Worm (Caenorhabditis elegans) whole organism, L4 larva: ENCODE measurements around the gene F31F6.2.

ENCODE experiments used
- F10B5.3 ChIP-seq: sonication (generic microtip); optimal IDR thresholded peaks from 2 replicates; lab custom pipeline; 2016; ENCODE audit warnings: mild to moderate bottlenecking, missing genetic modification characterization, missing compliant biosample characterization
- F37D6.2 ChIP-seq: sonication (generic microtip); optimal IDR thresholded peaks from 2 replicates; lab custom pipeline; 2016; ENCODE audit warnings: mild to moderate bottlenecking, missing genetic modification characterization, missing compliant biosample characterization
- R02D3.7 ChIP-seq: fragments of 150-350 bp; sonication (generic microtip); optimal IDR thresholded peaks from 3 replicates; lab custom pipeline; 2014; ENCODE audit warnings: missing biosample characterization, missing genetic modification characterization
- T20F7.1 ChIP-seq: fragments of 200-800 bp; sonication (Bioruptor generic); optimal IDR thresholded peaks from 2 replicates; lab custom pipeline; 2018; ENCODE audit warnings: mild to moderate bottlenecking, missing genetic modification characterization, missing compliant biosample characterization
- Y105C5A.15 ChIP-seq: fragments of 200-800 bp; sonication (Bioruptor generic); IDR thresholded peaks from 2 replicates; pipeline ENCODE4 v1.3.6; 2022; ENCODE audit warnings: missing genetic modification characterization, missing compliant biosample characterization
- ama-1 ChIP-seq: fragments of 150-350 bp; optimal IDR thresholded peaks from 2 replicates; lab custom pipeline; 2014; ENCODE audit warnings: inconsistent platforms, mixed read lengths
- arid-1 ChIP-seq: fragments of 200-800 bp; sonication (Bioruptor generic); conservative IDR thresholded peaks from 2 replicates; pipeline ENCODE4 v1.3.6; 2022; ENCODE audit warnings: missing genetic modification reagents, missing genetic modification characterization, missing compliant biosample characterization
- ceh-32 ChIP-seq: sonication (generic microtip); optimal IDR thresholded peaks from 2 replicates; lab custom pipeline; 2016; ENCODE audit warnings: mild to moderate bottlenecking, missing genetic modification characterization, missing compliant biosample characterization; ENCODE audit not compliant: poor library complexity
- ces-1 ChIP-seq: fragments of 150-350 bp; sonication (generic microtip); optimal IDR thresholded peaks from 4 replicates; lab custom pipeline; 2014; ENCODE audit warnings: missing biosample characterization, missing genetic modification reagents, missing genetic modification characterization
- ctbp-1 ChIP-seq: fragments of 200-800 bp; sonication (Bioruptor generic); IDR thresholded peaks from 2 replicates; pipeline ENCODE4 v1.3.6; 2022; ENCODE audit warnings: missing genetic modification reagents, missing genetic modification characterization, missing compliant biosample characterization
- daf-16 ChIP-seq, 3 experiments: sonication (generic microtip); optimal IDR thresholded peaks; 2 replicates each; lab custom pipeline; 2016 to 2017; ENCODE audit warnings: missing genetic modification characterization in 3 of 3, missing genetic modification reagents in 3 of 3, mild to moderate bottlenecking in 2 of 3, missing compliant biosample characterization in 2 of 3, missing biosample characterization in 1 of 3, moderate library complexity in 1 of 3
- dmd-6 ChIP-seq: fragments of 200-800 bp; sonication (Bioruptor generic); IDR thresholded peaks from 2 replicates; pipeline ENCODE4 v1.3.6; 2022; ENCODE audit warnings: missing genetic modification reagents, missing genetic modification characterization, missing compliant biosample characterization
- dve-1 ChIP-seq: sonication (generic microtip); optimal IDR thresholded peaks from 2 replicates; lab custom pipeline; 2017; ENCODE audit warnings: antibody characterized with exemption, mild to moderate bottlenecking, missing genetic modification characterization, missing compliant biosample characterization; ENCODE audit not compliant: insufficient read depth
- fkh-10 ChIP-seq: fragments of 150-350 bp; optimal IDR thresholded peaks from 2 replicates; lab custom pipeline; 2014; ENCODE audit warnings: missing biosample characterization, missing genetic modification reagents, missing genetic modification characterization
- fos-1 ChIP-seq: fragments of 150-350 bp; optimal IDR thresholded peaks from 2 replicates; lab custom pipeline; 2014; ENCODE audit warnings: missing biosample characterization, missing genetic modification characterization
- gei-8 ChIP-seq: fragments of 200-800 bp; sonication (Bioruptor generic); optimal IDR thresholded peaks from 2 replicates; lab custom pipeline; 2018; ENCODE audit warnings: mild to moderate bottlenecking, missing genetic modification characterization, missing compliant biosample characterization
- hif-1 ChIP-seq, 2 experiments: sonication (generic microtip); optimal IDR thresholded peaks; 2 replicates each; lab custom pipeline; 2016 to 2017; ENCODE audit warnings: missing compliant biosample characterization in 2 of 2, missing genetic modification characterization in 2 of 2, missing genetic modification reagents in 2 of 2, missing genotype in 2 of 2, mild to moderate bottlenecking in 1 of 2
- hlh-11 ChIP-seq: fragments of 200-800 bp; sonication (Bioruptor generic); optimal IDR thresholded peaks from 2 replicates; lab custom pipeline; 2018; ENCODE audit warnings: mild to moderate bottlenecking, missing genetic modification characterization, missing compliant biosample characterization
- hlh-30 ChIP-seq: sonication (generic microtip); optimal IDR thresholded peaks from 2 replicates; lab custom pipeline; 2017; ENCODE audit warnings: antibody characterized with exemption, mild to moderate bottlenecking, missing genetic modification characterization, missing compliant biosample characterization; ENCODE audit not compliant: insufficient read depth
- jun-1 ChIP-seq: fragments of 150-350 bp; optimal IDR thresholded peaks from 2 replicates; lab custom pipeline; 2014; ENCODE audit warnings: missing biosample characterization, missing genetic modification reagents, missing genetic modification characterization
- lin-13 ChIP-seq: fragments of 150-350 bp; optimal IDR thresholded peaks from 2 replicates; lab custom pipeline; 2014; ENCODE audit warnings: missing biosample characterization, missing genetic modification reagents, missing genetic modification characterization
- lin-29 ChIP-seq: fragments of 200-800 bp; sonication (Bioruptor generic); IDR thresholded peaks from 2 replicates; pipeline ENCODE4 v1.3.6; 2022; ENCODE audit warnings: missing genetic modification reagents, missing genetic modification characterization, missing compliant biosample characterization
- lin-38 ChIP-seq: fragments of 200-800 bp; sonication (Bioruptor generic); IDR thresholded peaks from 2 replicates; pipeline ENCODE4 v1.3.6; 2022; ENCODE audit warnings: missing genetic modification reagents, missing genetic modification characterization, missing compliant biosample characterization
- lin-39 ChIP-seq: fragments of 150-350 bp; optimal IDR thresholded peaks from 2 replicates; lab custom pipeline; 2014; ENCODE audit warnings: missing biosample characterization, missing genetic modification reagents, missing genetic modification characterization
- mdl-1 ChIP-seq, 2 experiments: fragments of 150-350 bp in 1 of 2; sonication (generic microtip) in 1 of 2; optimal IDR thresholded peaks; 2 replicates each; lab custom pipeline; 2014 to 2017; ENCODE audit warnings: missing biosample characterization in 2 of 2, missing genetic modification characterization in 2 of 2
- mep-1 ChIP-seq: fragments of 150-350 bp; sonication (generic microtip); optimal IDR thresholded peaks from 3 replicates; lab custom pipeline; 2014; ENCODE audit warnings: missing biosample characterization, missing genetic modification characterization
- mxl-3 ChIP-seq: fragments of 200-800 bp; sonication (Bioruptor generic); optimal IDR thresholded peaks from 2 replicates; lab custom pipeline; 2018; ENCODE audit warnings: mild to moderate bottlenecking, missing genetic modification characterization, missing compliant biosample characterization
- nhr-42 ChIP-seq: fragments of 200-800 bp; sonication (Bioruptor generic); IDR thresholded peaks from 2 replicates; pipeline ENCODE4 v1.3.6; 2022; ENCODE audit warnings: missing genetic modification characterization, missing compliant biosample characterization
- nhr-6 ChIP-seq: fragments of 150-350 bp; optimal IDR thresholded peaks from 2 replicates; lab custom pipeline; 2014; ENCODE audit warnings: missing biosample characterization, missing genetic modification characterization
- nhr-77 ChIP-seq: fragments of 150-350 bp; optimal IDR thresholded peaks from 2 replicates; lab custom pipeline; 2014; ENCODE audit warnings: missing biosample characterization, missing genetic modification characterization
- pqm-1 ChIP-seq: sonication (generic microtip); optimal IDR thresholded peaks from 2 replicates; lab custom pipeline; 2017; ENCODE audit warnings: missing biosample characterization, missing genetic modification characterization
- saeg-2 ChIP-seq: fragments of 200-800 bp; sonication (Bioruptor generic); IDR thresholded peaks from 2 replicates; pipeline ENCODE4 v1.3.6; 2022; ENCODE audit warnings: missing genetic modification reagents, missing genetic modification characterization, missing compliant biosample characterization
- set-16 ChIP-seq: fragments of 200-800 bp; sonication (Bioruptor generic); IDR thresholded peaks from 2 replicates; pipeline ENCODE4 v1.3.6; 2022; ENCODE audit warnings: missing genetic modification reagents, missing genetic modification characterization, missing compliant biosample characterization
- tag-97 ChIP-seq: fragments of 200-800 bp; sonication (Bioruptor generic); IDR thresholded peaks from 2 replicates; pipeline ENCODE4 v1.3.6; 2022; ENCODE audit warnings: missing genetic modification characterization, missing compliant biosample characterization
- tra-1 ChIP-seq: fragments of 200-800 bp; sonication (Bioruptor generic); IDR thresholded peaks from 2 replicates; pipeline ENCODE4 v1.3.6; 2022; ENCODE audit warnings: missing genetic modification reagents, missing genetic modification characterization, missing compliant biosample characterization
- zip-2 ChIP-seq: fragments of 150-350 bp; optimal IDR thresholded peaks from 2 replicates; lab custom pipeline; 2014; ENCODE audit warnings: missing biosample characterization, missing genetic modification characterization
- ztf-11 ChIP-seq: fragments of 150-350 bp; optimal IDR thresholded peaks from 2 replicates; lab custom pipeline; 2014; ENCODE audit warnings: missing biosample characterization, missing genetic modification characterization
- ztf-7 ChIP-seq: fragments of 150-350 bp; optimal IDR thresholded peaks from 2 replicates; lab custom pipeline; 2014; ENCODE audit warnings: missing biosample characterization, missing genetic modification characterization

The F31F6.2 gene

DNA sequence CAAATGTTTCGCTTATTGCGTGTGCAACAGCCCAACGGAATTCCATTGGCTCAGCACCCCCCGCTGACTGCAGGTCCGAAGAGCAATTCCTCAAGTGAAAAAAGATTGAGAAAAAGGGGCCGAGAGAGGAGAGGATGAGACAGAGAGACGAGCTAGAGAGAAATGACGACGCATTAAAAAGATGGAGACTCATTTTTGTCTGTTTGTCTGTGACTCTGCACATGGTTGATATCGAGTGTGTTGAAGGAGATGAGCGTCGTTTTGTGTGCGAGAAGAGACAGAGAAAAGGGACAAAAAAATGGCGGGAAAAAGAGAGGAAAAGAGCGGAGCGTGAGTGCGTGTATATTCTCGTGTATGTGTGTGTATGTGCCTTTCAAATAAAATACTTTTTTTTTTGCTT, 30.6 kb downstream of the F31F6.2 start (continued):
- TF ChIP-seq T20F7.1 (GFP tag; lab: Kevin White, UChicago): peak; percentile 60
- peak; percentile 74 for TF ChIP-seq mxl-3 (GFP tag; lab: Kevin White, UChicago)
- 0 out of 2 replicates have a peak, but pooled peaks have one; percentile 18 for TF ChIP-seq nhr-42 (GFP tag; lab: Robert Waterston, UW)
- TF ChIP-seq mdl-1 (tag; optimal IDR thresholded peaks at IDR 0.05; lab: Kevin White, UChicago): peak; percentile 75 to 97
- peak; percentile 85 for TF ChIP-seq nhr-77 (tag; lab: Kevin White, UChicago)
- no peak for TF ChIP-seq tra-1 (GFP tag; lab: Robert Waterston, UW)
- TF ChIP-seq lin-38 (GFP tag; lab: Robert Waterston, UW): peak; percentile 49
- TF ChIP-seq ama-1 (lab: Kevin White, UChicago): peak; percentile 10
- peak; percentile 49 for TF ChIP-seq ceh-32 (tag; lab: Kevin White, UChicago)
- no peak for TF ChIP-seq gei-8 (GFP tag; lab: Kevin White, UChicago)
- TF ChIP-seq jun-1 (tag; lab: Kevin White, UChicago): peak; percentile 60
- TF ChIP-seq Y105C5A.15: no peak
- peak; percentile 94 for TF ChIP-seq mep-1 (tag; lab: Kevin White, UChicago)
- no peak for TF ChIP-seq zip-2 (tag; lab: Kevin White, UChicago)
- peak; percentile 1 for TF ChIP-seq F10B5.3 (tag; lab: Kevin White, UChicago)
- TF ChIP-seq lin-29 (GFP tag; lab: Robert Waterston, UW): no peak; the same call in 1 of the 2 replicates
- TF ChIP-seq R02D3.7 (tag; lab: Kevin White, UChicago): no peak
- TF ChIP-seq dve-1 (tag; lab: Kevin White, UChicago): peak; percentile 87
- TF ChIP-seq ztf-7 (tag; lab: Kevin White, UChicago): peak; percentile 36
- peak; percentile 70 for TF ChIP-seq lin-13
- peak; percentile 93 for TF ChIP-seq hlh-11
- peak; percentile 92 for TF ChIP-seq ctbp-1 (GFP tag; lab: Robert Waterston, UW)
- TF ChIP-seq nhr-6 (tag; lab: Kevin White, UChicago): peak; percentile 75
- TF ChIP-seq fos-1 (tag; lab: Kevin White, UChicago): no peak
- peak; percentile 94 for TF ChIP-seq fkh-10 (GFP tag; lab: Kevin White, UChicago)
- TF ChIP-seq lin-39 (tag; lab: Kevin White, UChicago): no peak
- TF ChIP-seq arid-1 (GFP tag; lab: Robert Waterston, UW): 0 out of 2 replicates have a peak, but pooled peaks have one; percentile 7
- peak in 1 of 2 experiments; percentile 84 for TF ChIP-seq hif-1 (tag; optimal IDR thresholded peaks at IDR 0.05; lab: Kevin White, UChicago)
- TF ChIP-seq saeg-2 (GFP tag; lab: Robert Waterston, UW): 0 out of 2 replicates have a peak, but pooled peaks have one; percentile 22
- TF ChIP-seq ces-1 (GFP tag; lab: Kevin White, UChicago): peak; percentile 24
- TF ChIP-seq daf-16 (GFP tag; optimal IDR thresholded peaks at IDR 0.05; lab: Kevin White, UChicago): peak in 1 of 2 experiments; percentile 64
- peak; percentile 59 for TF ChIP-seq daf-16 (tag; optimal IDR thresholded peaks at IDR 0.05; lab: Kevin White, UChicago)
- TF ChIP-seq hlh-30 (tag; lab: Kevin White, UChicago): peak; percentile 95
- TF ChIP-seq ztf-11 (tag; lab: Kevin White, UChicago): no peak
- peak; percentile 39 for TF ChIP-seq pqm-1 (tag; lab: Kevin White, UChicago)
- peak; percentile 85 for TF ChIP-seq dmd-6 (GFP tag; lab: Robert Waterston, UW)
- peak; percentile 84 for TF ChIP-seq F37D6.2
- no peak for TF ChIP-seq tag-97 (GFP tag; lab: Robert Waterston, UW)

DNA sequence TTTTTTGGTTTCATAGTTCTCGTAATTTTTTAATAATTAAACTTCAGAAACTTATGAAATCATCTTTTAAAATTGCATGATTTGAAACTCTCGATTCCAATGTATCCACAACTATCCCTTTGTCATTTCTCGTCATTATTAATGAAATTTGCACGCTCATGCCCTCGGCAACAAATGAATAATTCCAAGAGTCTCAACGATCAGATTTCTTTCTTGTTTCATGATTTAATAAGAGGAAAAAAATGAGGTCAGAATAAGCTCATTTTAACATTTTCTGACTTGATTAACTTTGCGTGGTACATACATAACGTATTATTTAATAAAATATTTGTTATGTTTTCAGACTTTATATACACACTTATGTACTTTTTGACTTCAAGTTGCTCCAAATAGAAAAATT, 33.3 kb downstream of the F31F6.2 start:
- no peak for TF ChIP-seq set-16 (GFP tag; lab: Robert Waterston, UW)
